Fruit fly (Drosophila melanogaster) whole organism, pupa: Measurements from ENCODE around the gene CG13937.

ENCODE experiments used
- CG14655 ChIP-seq: fragments of 200-800 bp; sonication (Bioruptor generic); optimal IDR thresholded peaks from 3 replicates; lab custom pipeline; 2017; ENCODE audit warnings: mild to moderate bottlenecking, missing biosample characterization, missing genetic modification reagents, missing genetic modification characterization
- CG34367 ChIP-seq: fragments of 200-800 bp; sonication (Bioruptor generic); optimal IDR thresholded peaks from 2 replicates; lab custom pipeline; 2018; ENCODE audit warnings: missing biosample characterization, mild to moderate bottlenecking, missing genetic modification characterization
- Ets98B ChIP-seq: fragments of 200-800 bp; sonication (Bioruptor generic); IDR thresholded peaks from 2 replicates; pipeline ENCODE4 v1.3.6; 2022; ENCODE audit warnings: missing biosample characterization, missing genetic modification characterization
- Pif1A ChIP-seq: fragments of 200-800 bp; sonication (Bioruptor generic); optimal IDR thresholded peaks from 3 replicates; lab custom pipeline; 2016; ENCODE audit warnings: missing biosample characterization, missing genetic modification characterization
- gl ChIP-seq: fragments of 200-800 bp; sonication (Bioruptor generic); optimal IDR thresholded peaks from 2 replicates; lab custom pipeline; 2018; ENCODE audit warnings: missing biosample characterization, mild to moderate bottlenecking, missing genetic modification characterization

DNA sequence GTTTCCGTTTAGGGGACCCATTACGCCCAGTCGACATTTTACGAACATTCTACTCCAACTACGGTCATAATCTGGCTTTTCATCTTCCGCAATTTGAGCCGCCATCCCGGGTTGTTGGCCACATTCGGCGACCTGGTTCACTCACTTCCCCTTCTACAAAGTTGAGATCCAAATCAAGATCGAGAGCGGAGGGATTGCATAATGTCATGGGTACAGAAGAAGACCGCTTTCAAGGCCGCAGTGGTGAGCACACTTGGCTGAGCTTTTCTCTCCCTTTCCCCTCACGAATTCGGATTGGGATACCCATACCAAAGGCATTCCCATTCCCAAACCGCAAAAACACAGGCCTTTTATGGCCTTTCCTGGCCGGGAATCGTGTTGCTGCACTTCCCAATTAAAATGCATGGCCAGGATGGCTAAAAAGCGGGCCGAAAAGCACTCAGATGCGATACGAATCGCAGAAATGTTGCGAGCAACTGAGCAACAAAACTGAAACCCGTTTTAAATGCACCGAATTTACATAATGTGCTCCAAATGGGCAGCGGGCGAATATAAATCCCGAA is 55.0 kb downstream of the CG13937 start:
- no peak for TF ChIP-seq gl (tag; lab: Kevin White, UChicago)
- TF ChIP-seq CG34367: no peak
- TF ChIP-seq CG14655 (GFP tag; lab: Kevin White, UChicago): no peak
- TF ChIP-seq Pif1A (GFP tag; lab: Kevin White, UChicago): no peak
- TF ChIP-seq Ets98B (GFP tag; lab: Robert Waterston, UW): no peak
